Fruit fly (Drosophila melanogaster): ENCODE data around the gene rho.

Gene rho

DNA sequence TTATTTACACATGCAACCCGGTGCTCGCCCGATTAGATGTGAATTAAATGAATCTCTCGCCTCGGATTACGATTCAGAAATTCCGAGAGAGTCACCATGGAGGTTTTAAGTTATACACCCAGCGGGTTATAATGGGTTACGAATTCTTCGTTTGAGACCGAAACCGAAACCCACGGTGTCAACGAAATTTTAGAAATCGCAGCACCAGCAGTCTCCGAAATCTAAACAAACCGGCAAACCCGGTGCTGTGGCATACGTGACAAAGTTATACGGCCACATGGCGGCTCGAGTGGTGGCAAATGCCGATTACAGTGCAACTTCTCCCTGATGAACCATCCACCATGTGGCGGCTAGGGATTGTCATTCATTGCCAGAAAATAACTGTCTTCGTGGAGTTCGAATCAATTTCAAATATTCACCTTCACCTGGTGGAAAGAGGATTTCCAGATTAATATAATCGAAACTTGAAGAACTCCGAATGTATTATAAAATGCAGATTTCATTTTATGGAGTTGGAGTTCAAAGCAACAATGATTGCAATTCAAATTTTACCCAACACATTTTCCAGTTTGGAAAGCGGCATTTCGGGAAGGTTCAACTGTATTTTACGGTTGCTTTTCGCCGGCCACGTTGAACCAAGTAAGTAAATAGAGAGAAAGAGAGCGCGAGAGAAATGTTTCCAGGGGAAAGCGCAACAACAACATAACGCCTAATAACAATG lies 52.4 kb downstream of the rho start (continued):
- TF ChIP-seq oc (tag; optimal IDR thresholded peaks at IDR 0.05) = peak; percentile 77
- peak; percentile 52 for TF ChIP-seq jumu (GFP tag; optimal IDR thresholded peaks at IDR 0.05)
- peak; percentile 45; the same call in 3 of the 4 replicates for TF ChIP-seq Gug (GFP tag; IDR thresholded peaks at IDR 0.05)
- TF ChIP-seq CG17829 (tag; optimal IDR thresholded peaks at IDR 0.05) = peak; percentile 84
- TF ChIP-seq disco-r (GFP tag; optimal IDR thresholded peaks at IDR 0.05) = no peak
- peak; percentile 47 for TF ChIP-seq Dek (tag; optimal IDR thresholded peaks at IDR 0.05)
- TF ChIP-seq ATbp (GFP tag; optimal IDR thresholded peaks at IDR 0.05) = peak; percentile 83
- TF ChIP-seq CG9609 (GFP tag; optimal IDR thresholded peaks at IDR 0.05) = peak; percentile 48
- TF ChIP-seq GATAe (GFP tag; conservative IDR thresholded peaks at IDR 0.05) = no peak
- TF ChIP-seq cwo (GFP tag; optimal IDR thresholded peaks at IDR 0.05) = no peak
- peak; percentile 37; the same call in 1 of the 2 replicates for TF ChIP-seq CG9215 (GFP tag; IDR thresholded peaks at IDR 0.05)
- TF ChIP-seq tll (GFP tag; optimal IDR thresholded peaks at IDR 0.05) = no peak
- TF ChIP-seq insv (GFP tag; optimal IDR thresholded peaks at IDR 0.05) = peak in 1 of 2 experiments; percentile 24
- TF ChIP-seq CG4854 (GFP tag; optimal IDR thresholded peaks at IDR 0.05) = peak; percentile 22
- TF ChIP-seq nerfin-1 (tag; optimal IDR thresholded peaks at IDR 0.05) = peak; percentile 70
- TF ChIP-seq CG7745 (tag; optimal IDR thresholded peaks at IDR 0.05) = no peak
- 0 out of 2 replicates have a peak, but pooled peaks have one; percentile 16 for TF ChIP-seq CG7372 (GFP tag; IDR thresholded peaks at IDR 0.05)
- peak; percentile 70 for TF ChIP-seq CG17385 (GFP tag; optimal IDR thresholded peaks at IDR 0.05)
- no peak for TF ChIP-seq NK7.1 (GFP tag; optimal IDR thresholded peaks at IDR 0.05)
- TF ChIP-seq Ptx1 (GFP tag; IDR thresholded peaks at IDR 0.05) = peak; percentile 70
- peak; percentile 70 for TF ChIP-seq CG16815 (GFP tag; optimal IDR thresholded peaks at IDR 0.05)
- no peak for TF ChIP-seq CG14965 (GFP tag; optimal IDR thresholded peaks at IDR 0.05; ENCODE audit: borderline replicate concordance)
- peak in 1 of 2 experiments; percentile 78 for TF ChIP-seq Hr51 (GFP tag; optimal IDR thresholded peaks at IDR 0.05)
- peak; percentile 25; the same call in 1 of the 2 replicates for TF ChIP-seq CG9932 (GFP tag; IDR thresholded peaks at IDR 0.05)
- no peak for TF ChIP-seq ham (GFP tag; IDR thresholded peaks at IDR 0.05)
- TF ChIP-seq zf30C (GFP tag; optimal IDR thresholded peaks at IDR 0.05) = no peak
- peak; percentile 61 for TF ChIP-seq tgo (GFP tag; IDR thresholded peaks at IDR 0.05)
- TF ChIP-seq CG2116 (GFP tag; optimal IDR thresholded peaks at IDR 0.05) = peak; percentile 34
- TF ChIP-seq fd64A (GFP tag; optimal IDR thresholded peaks at IDR 0.05) = peak; percentile 52
- TF ChIP-seq CG43689 (GFP tag; IDR thresholded peaks at IDR 0.05) = 0 out of 2 replicates have a peak, but pooled peaks have one; percentile 19
- TF ChIP-seq tap (tag; optimal IDR thresholded peaks at IDR 0.05) = peak; percentile 68
- TF ChIP-seq CG18011 (GFP tag; optimal IDR thresholded peaks at IDR 0.05) = no peak
- peak; percentile 40 for TF ChIP-seq CG32772 (GFP tag; IDR thresholded peaks at IDR 0.05)
- peak; percentile 68 for TF ChIP-seq Antp (GFP tag; optimal IDR thresholded peaks at IDR 0.05)
- TF ChIP-seq Elba2 (GFP tag; optimal IDR thresholded peaks at IDR 0.05) = no peak
- TF ChIP-seq Sox100B (GFP tag; optimal IDR thresholded peaks at IDR 0.05) = peak; percentile 83
- TF ChIP-seq CG11695 (GFP tag; IDR thresholded peaks at IDR 0.05) = peak; percentile 72
- TF ChIP-seq Ravus (GFP tag; IDR thresholded peaks at IDR 0.05) = no peak
- TF ChIP-seq CG11398 (GFP tag; optimal IDR thresholded peaks at IDR 0.05) = peak; percentile 76
- TF ChIP-seq CG8388 (GFP tag; optimal IDR thresholded peaks at IDR 0.05) = peak; percentile 79
- TF ChIP-seq CG5245 (GFP tag; optimal IDR thresholded peaks at IDR 0.05) = peak; percentile 40
- no peak; the same call in 1 of the 2 replicates for TF ChIP-seq CG10366 (GFP tag; IDR thresholded peaks at IDR 0.05)
- no peak for TF ChIP-seq dan (GFP tag; IDR thresholded peaks at IDR 0.05)
- TF ChIP-seq az2 (GFP tag; optimal IDR thresholded peaks at IDR 0.05) = peak; percentile 78
- no peak for TF ChIP-seq sc (optimal IDR thresholded peaks at IDR 0.05)
- TF ChIP-seq sc (GFP tag; optimal IDR thresholded peaks at IDR 0.05) = peak; percentile 68
- no peak for TF ChIP-seq CG14667 (GFP tag; IDR thresholded peaks at IDR 0.05)
- peak; percentile 59 for TF ChIP-seq mam (GFP tag; optimal IDR thresholded peaks at IDR 0.05)
- TF ChIP-seq pnt (GFP tag; optimal IDR thresholded peaks at IDR 0.05) = peak; percentile 56
